Worm (Caenorhabditis elegans) whole organism, mixed stage, embryonic: ENCODE results near the gene T22F3.10.

ENCODE experiments used
- M03D4.4 ChIP-seq: sonication (generic microtip); optimal IDR thresholded peaks from 2 replicates; lab custom pipeline; 2017; ENCODE audit warnings: mild to moderate bottlenecking, missing genetic modification characterization, missing compliant biosample characterization
- bed-3 ChIP-seq: fragments of 200-800 bp; sonication (Bioruptor generic); optimal IDR thresholded peaks from 3 replicates; lab custom pipeline; 2018; ENCODE audit warnings: mild to moderate bottlenecking, missing genetic modification characterization, moderate library complexity, missing compliant biosample characterization
- blmp-1 ChIP-seq: fragments of 150-350 bp; optimal IDR thresholded peaks from 2 replicates; lab custom pipeline; 2014; ENCODE audit warnings: missing biosample characterization, missing genetic modification characterization
- ceh-39 ChIP-seq: fragments of 150-350 bp; optimal IDR thresholded peaks from 2 replicates; lab custom pipeline; 2014; ENCODE audit warnings: missing biosample characterization, missing genetic modification characterization
- ceh-43 ChIP-seq: fragments of 200-800 bp; sonication (Bioruptor generic); optimal IDR thresholded peaks from 2 replicates; lab custom pipeline; 2018; ENCODE audit warnings: mild to moderate bottlenecking, missing genetic modification characterization, moderate library complexity, missing compliant biosample characterization
- ceh-83 ChIP-seq: fragments of 200-800 bp; sonication (Bioruptor generic); optimal IDR thresholded peaks from 2 replicates; lab custom pipeline; 2018; ENCODE audit warnings: mild to moderate bottlenecking, missing genetic modification characterization, missing compliant biosample characterization
- ces-1 ChIP-seq: fragments of 150-350 bp; optimal IDR thresholded peaks from 2 replicates; lab custom pipeline; 2014; ENCODE audit warnings: missing biosample characterization, missing genetic modification reagents, missing genetic modification characterization
- cnd-1 ChIP-seq: fragments of 200-800 bp; sonication (Bioruptor generic); optimal IDR thresholded peaks from 2 replicates; lab custom pipeline; 2018; ENCODE audit warnings: mild to moderate bottlenecking, missing genetic modification characterization, missing compliant biosample characterization
- drap-1 ChIP-seq: fragments of 200-800 bp; sonication (Bioruptor generic); optimal IDR thresholded peaks from 3 replicates; lab custom pipeline; 2018; ENCODE audit warnings: mild to moderate bottlenecking, missing genetic modification characterization, missing compliant biosample characterization
- elt-1 ChIP-seq: sonication (generic microtip); optimal IDR thresholded peaks from 2 replicates; lab custom pipeline; 2017; ENCODE audit warnings: missing genetic modification characterization, mild to moderate bottlenecking, missing compliant biosample characterization, antibody characterized with exemption, moderate library complexity, borderline replicate concordance; ENCODE audit not compliant: insufficient read depth
- elt-3 ChIP-seq: fragments of 150-350 bp; optimal IDR thresholded peaks from 2 replicates; lab custom pipeline; 2014; ENCODE audit warnings: missing biosample characterization, missing genetic modification characterization
- flh-1 ChIP-seq: fragments of 200-800 bp; sonication (Bioruptor generic); optimal IDR thresholded peaks from 2 replicates; lab custom pipeline; 2018; ENCODE audit warnings: mild to moderate bottlenecking, missing genetic modification characterization, moderate library complexity, missing compliant biosample characterization
- ham-2 ChIP-seq: fragments of 200-800 bp; sonication (Bioruptor generic); optimal IDR thresholded peaks from 2 replicates; lab custom pipeline; 2018; ENCODE audit warnings: mild to moderate bottlenecking, missing genetic modification characterization, missing compliant biosample characterization
- hlh-1 ChIP-seq: fragments of 150-350 bp; optimal IDR thresholded peaks from 2 replicates; lab custom pipeline; 2014; ENCODE audit warnings: missing biosample characterization, missing genetic modification reagents, missing genetic modification characterization
- lin-13 ChIP-seq: fragments of 150-350 bp; optimal IDR thresholded peaks from 2 replicates; lab custom pipeline; 2014; ENCODE audit warnings: missing biosample characterization, missing genetic modification characterization
- lin-32 ChIP-seq: fragments of 200-800 bp; sonication (Bioruptor generic); optimal IDR thresholded peaks from 2 replicates; lab custom pipeline; 2018; ENCODE audit warnings: mild to moderate bottlenecking, missing genetic modification characterization, missing compliant biosample characterization
- lsy-2 ChIP-seq: fragments of 150-350 bp; optimal IDR thresholded peaks from 2 replicates; lab custom pipeline; 2014; ENCODE audit warnings: missing biosample characterization, missing genetic modification characterization
- mab-5 ChIP-seq: fragments of 150-350 bp; optimal IDR thresholded peaks from 2 replicates; lab custom pipeline; 2014; ENCODE audit warnings: missing biosample characterization, missing genetic modification characterization
- mep-1 ChIP-seq: fragments of 150-350 bp; optimal IDR thresholded peaks from 2 replicates; lab custom pipeline; 2017; ENCODE audit warnings: missing biosample characterization, missing genetic modification reagents, missing genetic modification characterization, inconsistent platforms
- mls-2 ChIP-seq: sonication (generic microtip); optimal IDR thresholded peaks from 2 replicates; lab custom pipeline; 2016; ENCODE audit warnings: mild to moderate bottlenecking, missing genetic modification characterization, moderate library complexity, missing compliant biosample characterization
- nhr-12 ChIP-seq: fragments of 150-350 bp; optimal IDR thresholded peaks from 2 replicates; lab custom pipeline; 2014; ENCODE audit warnings: missing biosample characterization, missing genetic modification characterization
- nhr-2 ChIP-seq: fragments of 150-350 bp; optimal IDR thresholded peaks from 2 replicates; lab custom pipeline; 2014; ENCODE audit warnings: missing biosample characterization, missing genetic modification characterization
- nhr-237 ChIP-seq: fragments of 150-350 bp; optimal IDR thresholded peaks from 2 replicates; lab custom pipeline; 2014; ENCODE audit warnings: missing biosample characterization, missing genetic modification characterization
- nhr-28 ChIP-seq: fragments of 150-350 bp; optimal IDR thresholded peaks from 2 replicates; lab custom pipeline; 2014; ENCODE audit warnings: missing biosample characterization, missing genetic modification characterization
- nhr-76 ChIP-seq: sonication (generic microtip); optimal IDR thresholded peaks from 2 replicates; lab custom pipeline; 2017; ENCODE audit warnings: missing biosample characterization, missing genetic modification characterization
- pha-4 ChIP-seq: fragments of 150-350 bp; optimal IDR thresholded peaks from 2 replicates; lab custom pipeline; 2018; ENCODE audit warnings: missing biosample characterization, missing genetic modification reagents, missing genetic modification characterization
- sem-2 ChIP-seq: fragments of 200-800 bp; sonication (Bioruptor generic); optimal IDR thresholded peaks from 2 replicates; lab custom pipeline; 2018; ENCODE audit warnings: mild to moderate bottlenecking, missing genetic modification characterization, missing compliant biosample characterization
- snpc-4 ChIP-seq: fragments of 150-350 bp; optimal IDR thresholded peaks from 2 replicates; lab custom pipeline; 2014; ENCODE audit warnings: missing biosample characterization, missing genetic modification characterization
- sptf-1 ChIP-seq: sonication (generic microtip); optimal IDR thresholded peaks from 2 replicates; lab custom pipeline; 2017; ENCODE audit warnings: mild to moderate bottlenecking, missing genetic modification characterization, moderate library complexity, missing compliant biosample characterization
- tbx-8 ChIP-seq: fragments of 200-800 bp; sonication (Bioruptor generic); optimal IDR thresholded peaks from 2 replicates; lab custom pipeline; 2018; ENCODE audit warnings: mild to moderate bottlenecking, missing genetic modification characterization, moderate library complexity, missing compliant biosample characterization
- unc-120 ChIP-seq: sonication (generic microtip); optimal IDR thresholded peaks from 2 replicates; lab custom pipeline; 2017; ENCODE audit warnings: missing genetic modification characterization, missing compliant biosample characterization; ENCODE audit not compliant: poor library complexity, severe bottlenecking
- unc-39 ChIP-seq: fragments of 150-350 bp; optimal IDR thresholded peaks from 2 replicates; lab custom pipeline; 2014; ENCODE audit warnings: missing biosample characterization, missing genetic modification characterization
- unc-62 ChIP-seq: fragments of 150-350 bp; optimal IDR thresholded peaks from 2 replicates; lab custom pipeline; 2014; ENCODE audit warnings: missing biosample characterization, missing genetic modification reagents, missing genetic modification characterization
- zip-8 ChIP-seq: fragments of 150-350 bp; optimal IDR thresholded peaks from 2 replicates; lab custom pipeline; 2014; ENCODE audit warnings: missing biosample characterization, missing genetic modification characterization
- ztf-11 ChIP-seq: fragments of 150-350 bp; optimal IDR thresholded peaks from 2 replicates; lab custom pipeline; 2014; ENCODE audit warnings: missing biosample characterization, missing genetic modification characterization

The T22F3.10 gene

ce11 chrV:3587633-3588032 is 23.9 kb downstream of the T22F3.10 start:
- peak; percentile 40 for TF ChIP-seq bed-3 (GFP tag; lab: Kevin White, UChicago)
- peak; percentile 31 for TF ChIP-seq cnd-1 (tag; lab: Kevin White, UChicago)
- TF ChIP-seq ztf-11 (tag; lab: Kevin White, UChicago): no peak
- peak; percentile 1 for TF ChIP-seq tbx-8 (GFP tag; lab: Kevin White, UChicago)
- no peak for TF ChIP-seq lin-32 (GFP tag; lab: Kevin White, UChicago)
- TF ChIP-seq ces-1 (GFP tag; lab: Kevin White, UChicago): no peak
- no peak for TF ChIP-seq nhr-2 (tag; lab: Kevin White, UChicago)
- TF ChIP-seq hlh-1 (tag; lab: Kevin White, UChicago): peak; percentile 27
- no peak for TF ChIP-seq nhr-76
- no peak for TF ChIP-seq blmp-1 (tag; lab: Kevin White, UChicago)
- no peak for TF ChIP-seq ceh-39 (tag; lab: Kevin White, UChicago)
- TF ChIP-seq nhr-12 (tag; lab: Kevin White, UChicago): no peak
- TF ChIP-seq sem-2 (GFP tag; lab: Kevin White, UChicago): peak; percentile 28
- peak; percentile 69 for TF ChIP-seq ceh-83 (GFP tag; lab: Kevin White, UChicago)
- no peak for TF ChIP-seq pha-4
- TF ChIP-seq M03D4.4 (tag; lab: Kevin White, UChicago): peak; percentile 80
- TF ChIP-seq unc-120 (tag; lab: Kevin White, UChicago): peak; percentile 28
- peak; percentile 74 for TF ChIP-seq mls-2 (tag; lab: Kevin White, UChicago)
- TF ChIP-seq mep-1 (tag; lab: Kevin White, UChicago): no peak
- TF ChIP-seq lin-13 (tag; lab: Kevin White, UChicago): no peak
- TF ChIP-seq elt-3 (tag; lab: Kevin White, UChicago): no peak
- no peak for TF ChIP-seq nhr-28 (tag; lab: Kevin White, UChicago)
- TF ChIP-seq snpc-4 (tag; lab: Kevin White, UChicago): no peak
- no peak for TF ChIP-seq ham-2 (GFP tag; lab: Kevin White, UChicago)
- TF ChIP-seq ceh-43 (GFP tag; lab: Kevin White, UChicago): peak; percentile 82
- no peak for TF ChIP-seq zip-8
- no peak for TF ChIP-seq mab-5 (tag; lab: Kevin White, UChicago)
- TF ChIP-seq sptf-1 (tag; lab: Kevin White, UChicago): peak; percentile 86
- no peak for TF ChIP-seq unc-39 (tag; lab: Kevin White, UChicago)
- no peak for TF ChIP-seq unc-62 (GFP tag; lab: Kevin White, UChicago)
- TF ChIP-seq drap-1: peak; percentile 42
- TF ChIP-seq nhr-237 (tag; lab: Kevin White, UChicago): no peak
- no peak for TF ChIP-seq elt-1 (tag; lab: Kevin White, UChicago)
- TF ChIP-seq lsy-2 (tag; lab: Kevin White, UChicago): no peak
- peak; percentile 33 for TF ChIP-seq flh-1 (GFP tag; lab: Kevin White, UChicago)

- TF ChIP-seq mls-2 (tag; lab: Kevin White, UChicago) (no peak), nhr-2 (tag; lab: Kevin White, UChicago) (no peak), elt-3 (tag; lab: Kevin White, UChicago) (no peak), nhr-237 (tag; lab: Kevin White, UChicago) (no peak), nhr-12 (tag; lab: Kevin White, UChicago) (no peak), unc-39 (tag; lab: Kevin White, UChicago) (no peak), lin-32 (GFP tag; lab: Kevin White, UChicago) (no peak), nhr-76 (no peak)
These were observed 25.4 kb downstream of the T22F3.10 start, which contains the start of the genes rpl-11.1 and T22F3.2 for ce11 chrV:3586014-3586689. Gene rpl-11.1 (minus strand): TSS chrV:3586064. Gene T22F3.2 (plus strand): TSS chrV:3586639.

- TF ChIP-seq lin-13 (tag; lab: Kevin White, UChicago): no peak
- no peak for TF ChIP-seq ceh-83 (GFP tag; lab: Kevin White, UChicago)
- no peak for TF ChIP-seq ztf-11 (tag; lab: Kevin White, UChicago)
- no peak for TF ChIP-seq nhr-76
- no peak for TF ChIP-seq ceh-43 (GFP tag; lab: Kevin White, UChicago)
- TF ChIP-seq sptf-1 (tag; lab: Kevin White, UChicago): no peak
- TF ChIP-seq cnd-1 (tag; lab: Kevin White, UChicago): no peak
- no peak for TF ChIP-seq elt-1 (tag; lab: Kevin White, UChicago)
- no peak for TF ChIP-seq mls-2 (tag; lab: Kevin White, UChicago)
- TF ChIP-seq nhr-12 (tag; lab: Kevin White, UChicago): no peak
These were observed 26.5 kb downstream of the T22F3.10 start for ce11 chrV:3585011-3585410.
